Fruit fly (Drosophila melanogaster) whole organism, embryonic: ENCODE measurements around the gene CG6675.
A peak's percentile ranks its signal among the peaks of the same experiment; 100 is the strongest.

Experiments used
- Awh ChIP-seq: fragments of 200-800 bp; sonication (Bioruptor generic); IDR thresholded peaks from 2 replicates; pipeline ENCODE4, ENCODE4 v1.3.6; 2022; ENCODE audit warnings: missing biosample characterization, missing genetic modification characterization
- Bgb ChIP-seq: fragments of 200-800 bp; sonication (Bioruptor generic); IDR thresholded peaks from 2 replicates; pipeline ENCODE4 v1.3.6; 2022; ENCODE audit warnings: missing biosample characterization, missing genetic modification characterization; ENCODE audit not compliant: partially characterized antibody
- CG10147 ChIP-seq: fragments of 200-800 bp; sonication (Bioruptor generic); optimal IDR thresholded peaks from 2 replicates; lab custom pipeline; 2019; ENCODE audit warnings: missing biosample characterization, mild to moderate bottlenecking, missing genetic modification characterization, moderate library complexity
- CG11696 ChIP-seq: fragments of 200-800 bp; sonication (Bioruptor generic); IDR thresholded peaks from 2 replicates; pipeline ENCODE4 v1.3.6; 2022; ENCODE audit warnings: missing biosample characterization, missing genetic modification characterization
- CG12299 ChIP-seq: fragments of 200-800 bp; sonication (Bioruptor generic); optimal IDR thresholded peaks from 2 replicates; lab custom pipeline; 2018; ENCODE audit warnings: missing biosample characterization, mild to moderate bottlenecking, missing genetic modification characterization
- CG13894 ChIP-seq: fragments of 200-800 bp; sonication (Bioruptor generic); optimal IDR thresholded peaks from 3 replicates; lab custom pipeline; 2018; ENCODE audit warnings: missing biosample characterization, mild to moderate bottlenecking, missing genetic modification characterization, moderate library complexity
- CG14860 ChIP-seq: fragments of 200-800 bp; sonication (Bioruptor generic); IDR thresholded peaks from 3 replicates; pipeline ENCODE4 v1.3.6; 2022; ENCODE audit warnings: missing biosample characterization, missing genetic modification characterization; ENCODE audit not compliant: partially characterized antibody
- CG15479 ChIP-seq: fragments of 200-800 bp; sonication (Bioruptor generic); optimal IDR thresholded peaks from 3 replicates; lab custom pipeline; 2019; ENCODE audit warnings: missing biosample characterization, mild to moderate bottlenecking, missing genetic modification characterization, moderate library complexity
- CG1602 ChIP-seq: fragments of 200-800 bp; sonication (Bioruptor generic); optimal IDR thresholded peaks from 3 replicates; lab custom pipeline; 2016; ENCODE audit warnings: missing biosample characterization, missing genetic modification characterization
- CG1603 ChIP-seq: fragments of 200-800 bp; sonication (Bioruptor generic); optimal IDR thresholded peaks from 2 replicates; lab custom pipeline; 2019; ENCODE audit warnings: missing biosample characterization, mild to moderate bottlenecking, missing genetic modification characterization, moderate library complexity
- CG16813 ChIP-seq: fragments of 200-800 bp; sonication (Bioruptor generic); IDR thresholded peaks from 3 replicates; pipeline ENCODE4 v1.3.6; 2022; ENCODE audit warnings: missing biosample characterization, missing genetic modification characterization; ENCODE audit not compliant: partially characterized antibody
- CG17612 ChIP-seq: fragments of 200-800 bp; sonication (Bioruptor generic); IDR thresholded peaks from 2 replicates; pipeline ENCODE4 v1.3.6; 2022; ENCODE audit warnings: missing biosample characterization, missing genetic modification characterization
- CG2116 ChIP-seq: fragments of 200-800 bp; sonication (Bioruptor generic); optimal IDR thresholded peaks from 3 replicates; lab custom pipeline; 2018; ENCODE audit warnings: missing biosample characterization, mild to moderate bottlenecking, missing genetic modification characterization
- CG2199 ChIP-seq: fragments of 200-800 bp; sonication (Bioruptor generic); IDR thresholded peaks from 3 replicates; pipeline ENCODE4 v1.3.6; 2022; ENCODE audit warnings: missing biosample characterization, missing genetic modification characterization
- CG31441 ChIP-seq: fragments of 200-800 bp; sonication (Bioruptor generic); IDR thresholded peaks from 2 replicates; pipeline ENCODE4 v1.3.6; 2022; ENCODE audit warnings: missing biosample characterization, missing genetic modification characterization
- CG6254 ChIP-seq: fragments of 200-800 bp; sonication (Bioruptor generic); optimal IDR thresholded peaks from 3 replicates; lab custom pipeline; 2017; ENCODE audit warnings: mild to moderate bottlenecking, missing biosample characterization, missing genetic modification reagents, missing genetic modification characterization
- CG6791 ChIP-seq: fragments of 200-800 bp; sonication (Bioruptor generic); IDR thresholded peaks from 3 replicates; pipeline ENCODE4 v1.3.6; 2022; ENCODE audit warnings: missing biosample characterization, missing genetic modification characterization; ENCODE audit not compliant: partially characterized antibody
- CG7963 ChIP-seq: fragments of 200-800 bp; sonication (Bioruptor generic); IDR thresholded peaks from 3 replicates; pipeline ENCODE4 v1.3.6; 2022; ENCODE audit warnings: missing biosample characterization, missing genetic modification characterization; ENCODE audit not compliant: partially characterized antibody
- CG8290 ChIP-seq, 3 experiments: fragments of 200-800 bp; sonication (Bioruptor generic); optimal IDR thresholded peaks; 2 replicates each; lab custom pipeline; 2016 to 2019; ENCODE audit warnings: missing biosample characterization in 3 of 3, missing genetic modification characterization in 3 of 3, mild to moderate bottlenecking in 2 of 3, moderate library complexity in 1 of 3
- CG9609 ChIP-seq: fragments of 200-800 bp; sonication (Bioruptor generic); optimal IDR thresholded peaks from 3 replicates; lab custom pipeline; 2016; ENCODE audit warnings: missing biosample characterization, missing genetic modification characterization
- D19A ChIP-seq: fragments of 200-800 bp; optimal IDR thresholded peaks from 3 replicates; lab custom pipeline; 2019; ENCODE audit warnings: missing biosample characterization, mild to moderate bottlenecking, missing genetic modification characterization, moderate library complexity
- Dll ChIP-seq: fragments of 200-800 bp; sonication (Bioruptor generic); IDR thresholded peaks from 4 replicates; pipeline ENCODE4 v1.3.6; 2022; ENCODE audit warnings: missing biosample characterization, missing genetic modification characterization; ENCODE audit not compliant: partially characterized antibody
- HLH4C ChIP-seq: fragments of 200-800 bp; sonication (Bioruptor generic); IDR thresholded peaks from 3 replicates; pipeline ENCODE4 v1.3.6; 2022; ENCODE audit warnings: missing biosample characterization, missing genetic modification characterization; ENCODE audit not compliant: partially characterized antibody
- Kr ChIP-seq: fragments of 200-800 bp; sonication (Bioruptor generic); optimal IDR thresholded peaks from 2 replicates; lab custom pipeline; 2017; ENCODE audit warnings: missing biosample characterization, mild to moderate bottlenecking, missing genetic modification characterization
- MESR4 ChIP-seq: fragments of 200-800 bp; sonication (Bioruptor generic); optimal IDR thresholded peaks from 2 replicates; lab custom pipeline; 2018; ENCODE audit warnings: missing biosample characterization, mild to moderate bottlenecking, missing genetic modification characterization, moderate library complexity
- NK7.1 ChIP-seq: fragments of 200-800 bp; sonication (Bioruptor generic); optimal IDR thresholded peaks from 3 replicates; lab custom pipeline; 2016; ENCODE audit warnings: missing biosample characterization, missing genetic modification characterization
- Pdp1 ChIP-seq, 2 experiments: fragments of 200-800 bp; sonication (Bioruptor generic); optimal IDR thresholded peaks; 3 replicates each; lab custom pipeline; 2016; ENCODE audit warnings: missing biosample characterization in 2 of 2, missing genetic modification characterization in 2 of 2, mild to moderate bottlenecking in 1 of 2, moderate library complexity in 1 of 2
- Scr ChIP-seq: fragments of 200-800 bp; sonication (Bioruptor generic); IDR thresholded peaks from 2 replicates; pipeline ENCODE4 v1.3.6; 2022; ENCODE audit warnings: missing biosample characterization, missing genetic modification characterization; ENCODE audit not compliant: partially characterized antibody
- Side ChIP-seq: fragments of 200-800 bp; sonication (Bioruptor generic); optimal IDR thresholded peaks from 2 replicates; lab custom pipeline; 2016; ENCODE audit warnings: missing biosample characterization, missing genetic modification characterization
- Xbp1 ChIP-seq: fragments of 200-800 bp; sonication (Bioruptor generic); optimal IDR thresholded peaks from 3 replicates; lab custom pipeline; 2016; ENCODE audit warnings: missing biosample characterization, mild to moderate bottlenecking, missing genetic modification characterization
- amos ChIP-seq: fragments of 200-800 bp; sonication (Bioruptor generic); IDR thresholded peaks from 2 replicates; pipeline ENCODE4 v1.3.6; 2022; ENCODE audit warnings: missing biosample characterization, missing genetic modification characterization; ENCODE audit not compliant: partially characterized antibody
- cad ChIP-seq: fragments of >200 bp; optimal IDR thresholded peaks from 2 replicates; lab custom pipeline; 2017; ENCODE audit warnings: missing biosample characterization, missing genetic modification characterization
- chinmo ChIP-seq: fragments of 200-800 bp; sonication (Bioruptor generic); IDR thresholded peaks from 4 replicates; pipeline ENCODE4 v1.3.6; 2022; ENCODE audit warnings: missing biosample characterization, missing genetic modification characterization; ENCODE audit not compliant: partially characterized antibody
- crp ChIP-seq, 2 experiments: fragments of 200-800 bp; sonication (Bioruptor generic); optimal IDR thresholded peaks; 2 replicates in 1 of 2; 3 replicates in 1 of 2; lab custom pipeline; 2017; ENCODE audit warnings: missing biosample characterization in 2 of 2, missing genetic modification characterization in 2 of 2, mild to moderate bottlenecking in 1 of 2, moderate library complexity in 1 of 2
- da ChIP-seq: fragments of 200-800 bp; sonication (Bioruptor generic); optimal IDR thresholded peaks from 2 replicates; lab custom pipeline; 2016; ENCODE audit warnings: missing biosample characterization, missing genetic modification characterization
- dmrt11E ChIP-seq: fragments of 200-800 bp; sonication (Bioruptor generic); optimal IDR thresholded peaks from 3 replicates; lab custom pipeline; 2018; ENCODE audit warnings: missing biosample characterization, mild to moderate bottlenecking, missing genetic modification characterization, moderate library complexity
- hb ChIP-seq: fragments of 200-800 bp; sonication (Bioruptor generic); IDR thresholded peaks from 3 replicates; pipeline ENCODE4 v1.3.6; 2022; ENCODE audit warnings: missing biosample characterization, missing genetic modification characterization; ENCODE audit not compliant: partially characterized antibody
- inv ChIP-seq: fragments of 200-800 bp; sonication (Bioruptor generic); IDR thresholded peaks from 2 replicates; pipeline ENCODE4 v1.3.6; 2022; ENCODE audit warnings: missing biosample characterization, missing genetic modification characterization; ENCODE audit not compliant: partially characterized antibody
- mld ChIP-seq: fragments of 200-800 bp; sonication (Bioruptor generic); IDR thresholded peaks from 3 replicates; pipeline ENCODE4 v1.3.6; 2022; ENCODE audit warnings: missing biosample characterization, missing genetic modification characterization; ENCODE audit not compliant: partially characterized antibody
- nerfin-2 ChIP-seq: fragments of 200-800 bp; sonication (Bioruptor generic); IDR thresholded peaks from 2 replicates; pipeline ENCODE4 v1.3.6; 2022; ENCODE audit warnings: missing biosample characterization, missing genetic modification characterization; ENCODE audit not compliant: partially characterized antibody
- onecut ChIP-seq: fragments of 200-800 bp; sonication (Bioruptor generic); IDR thresholded peaks from 2 replicates; pipeline ENCODE4 v1.3.6; 2022; ENCODE audit warnings: missing biosample characterization, missing genetic modification characterization
- pnt ChIP-seq: fragments of 200-800 bp; sonication (Bioruptor generic); optimal IDR thresholded peaks from 3 replicates; lab custom pipeline; 2016; ENCODE audit warnings: missing biosample characterization, missing genetic modification characterization
- pzg ChIP-seq: fragments of 200-800 bp; sonication (Bioruptor generic); optimal IDR thresholded peaks from 3 replicates; lab custom pipeline; 2018; ENCODE audit warnings: missing biosample characterization, mild to moderate bottlenecking, missing genetic modification characterization, moderate library complexity
- ro ChIP-seq: fragments of 200-800 bp; sonication (Bioruptor generic); IDR thresholded peaks from 2 replicates; pipeline ENCODE4 v1.3.6; 2022; ENCODE audit warnings: missing biosample characterization, missing genetic modification characterization
- vnd ChIP-seq: fragments of 200-800 bp; sonication (Bioruptor generic); IDR thresholded peaks from 3 replicates; pipeline ENCODE4 v1.3.6; 2022; ENCODE audit warnings: missing biosample characterization, missing genetic modification characterization; ENCODE audit not compliant: partially characterized antibody
- zfh2 ChIP-seq: fragments of 200-800 bp; sonication (Bioruptor generic); optimal IDR thresholded peaks from 2 replicates; lab custom pipeline; 2016; ENCODE audit warnings: missing biosample characterization, missing genetic modification characterization

Gene CG6675

dm6 chr2L:22153246-22153645, 44.5 kb downstream of the CG6675 start (continued):
- TF ChIP-seq CG6254 (GFP tag; lab: Kevin White, UChicago) (peak; percentile 95), MESR4 (GFP tag; lab: Kevin White, UChicago) (no peak), pzg (GFP tag; lab: Kevin White, UChicago) (peak; percentile 21), CG9609 (GFP tag; lab: Kevin White, UChicago) (no peak), D19A (tag; lab: Kevin White, UChicago) (peak; percentile 52), Awh (GFP tag; lab: Robert Waterston, UW) (no peak), chinmo (GFP tag; lab: Robert Waterston, UW) (0 out of 4 replicates have a peak, but pooled peaks have one; percentile 25), CG2116 (no peak), Side (GFP tag; lab: Kevin White, UChicago) (no peak), CG8290 (GFP tag; optimal IDR thresholded peaks at IDR 0.05; lab: Kevin White, UChicago) (no peak), CG8290 (tag; optimal IDR thresholded peaks at IDR 0.05; lab: Kevin White, UChicago) (peak in 1 of 2 experiments; percentile 1), da (GFP tag; lab: Kevin White, UChicago) (no peak), onecut (GFP tag; lab: Robert Waterston, UW) (peak; percentile 65), cad (GFP tag; lab: Kevin White, UChicago) (peak; percentile 11), CG13894 (tag; lab: Kevin White, UChicago) (peak; percentile 19), CG12299 (tag; lab: Kevin White, UChicago) (no peak), zfh2 (GFP tag; lab: Kevin White, UChicago) (no peak)
- TF ChIP-seq, all 482 proteins: peak for 15

- peak; percentile 43; the same call in 1 of the 3 replicates for TF ChIP-seq vnd (GFP tag; lab: Robert Waterston, UW)
- peak; percentile 46; the same call in 1 of the 2 replicates for TF ChIP-seq Scr
- TF ChIP-seq CG14860 = peak; percentile 58; the same call in 2 of the 3 replicates
- TF ChIP-seq nerfin-2 (GFP tag; lab: Robert Waterston, UW) = peak; percentile 80
- no peak for TF ChIP-seq Kr (GFP tag; lab: Kevin White, UChicago)
- TF ChIP-seq CG1602 = no peak
- TF ChIP-seq CG7963 = peak; percentile 62; the same call in 1 of the 3 replicates
- TF ChIP-seq CG15479 (GFP tag; lab: Kevin White, UChicago) = no peak
- TF ChIP-seq CG9609 (GFP tag; lab: Kevin White, UChicago) = no peak
- 0 out of 2 replicates have a peak, but pooled peaks have one; percentile 21 for TF ChIP-seq amos (GFP tag; lab: Robert Waterston, UW)
- peak; percentile 74 for TF ChIP-seq CG16813 (GFP tag; lab: Robert Waterston, UW)
- no peak for TF ChIP-seq crp (GFP tag; optimal IDR thresholded peaks at IDR 0.05; lab: Kevin White, UChicago)
- TF ChIP-seq NK7.1 (GFP tag; lab: Kevin White, UChicago) = no peak
- peak; percentile 56; the same call in 2 of the 3 replicates for TF ChIP-seq CG6791 (GFP tag; lab: Robert Waterston, UW)
- TF ChIP-seq dmrt11E (tag; lab: Kevin White, UChicago) = no peak
- TF ChIP-seq CG17612 = no peak
- TF ChIP-seq CG1603 (tag; lab: Kevin White, UChicago) = no peak
- TF ChIP-seq Xbp1 (GFP tag; lab: Kevin White, UChicago) = no peak
- TF ChIP-seq ro (GFP tag; lab: Robert Waterston, UW) = no peak
- no peak for TF ChIP-seq CG11696 (GFP tag; lab: Robert Waterston, UW)
- TF ChIP-seq hb = peak; percentile 57; the same call in 1 of the 3 replicates
- TF ChIP-seq mld (GFP tag; lab: Robert Waterston, UW) = peak; percentile 54; the same call in 1 of the 3 replicates
- TF ChIP-seq CG2199 = no peak
- peak; percentile 50; the same call in 2 of the 3 replicates for TF ChIP-seq HLH4C
- TF ChIP-seq CG31441 (GFP tag; lab: Robert Waterston, UW) = no peak
- TF ChIP-seq CG10147 = no peak
- no peak for TF ChIP-seq pnt (GFP tag; lab: Kevin White, UChicago)
- TF ChIP-seq Dll (GFP tag; lab: Robert Waterston, UW) = 0 out of 4 replicates have a peak, but pooled peaks have one; percentile 22
- peak; percentile 37; the same call in 1 of the 2 replicates for TF ChIP-seq inv
- 0 out of 2 replicates have a peak, but pooled peaks have one; percentile 36 for TF ChIP-seq Bgb (GFP tag; lab: Robert Waterston, UW)
- TF ChIP-seq Pdp1 (GFP tag; optimal IDR thresholded peaks at IDR 0.05; lab: Kevin White, UChicago) = no peak
Measured at dm6 chr2L:22159800-22160199, 51.0 kb downstream of the CG6675 start.
